Worm (Caenorhabditis elegans) whole organism, L2 larva: ENCODE data around the gene ugt-34.

Source experiments
- F13H6.1 ChIP-seq: sonication (generic microtip); optimal IDR thresholded peaks from 2 replicates; lab custom pipeline; 2016; ENCODE audit warnings: missing genetic modification characterization, missing compliant biosample characterization
- R02D3.7 ChIP-seq: fragments of 150-350 bp; optimal IDR thresholded peaks from 2 replicates; lab custom pipeline; 2014; ENCODE audit warnings: missing biosample characterization, missing genetic modification characterization
- Y55F3AM.14 ChIP-seq: fragments of 200-800 bp; sonication (Bioruptor generic); optimal IDR thresholded peaks from 2 replicates; lab custom pipeline; 2018; ENCODE audit warnings: mild to moderate bottlenecking, missing genetic modification characterization, missing compliant biosample characterization
- aly-2 ChIP-seq: fragments of 150-350 bp; optimal IDR thresholded peaks from 2 replicates; lab custom pipeline; 2014; ENCODE audit warnings: missing biosample characterization, missing genetic modification characterization
- ama-1 ChIP-seq: fragments of 150-350 bp; optimal IDR thresholded peaks from 2 replicates; lab custom pipeline; 2018; ENCODE audit warnings: inconsistent platforms
- ceh-16 ChIP-seq: fragments of 150-350 bp; optimal IDR thresholded peaks from 2 replicates; lab custom pipeline; 2014; ENCODE audit warnings: missing biosample characterization, missing genetic modification characterization
- crh-2 ChIP-seq: sonication (generic microtip); optimal IDR thresholded peaks from 2 replicates; lab custom pipeline; 2017; ENCODE audit warnings: missing biosample characterization, missing genetic modification characterization
- egl-27 ChIP-seq: sonication (generic microtip); optimal IDR thresholded peaks from 3 replicates; lab custom pipeline; 2017; ENCODE audit warnings: missing biosample characterization, missing genetic modification reagents, missing genetic modification characterization
- elt-1 ChIP-seq: fragments of 150-350 bp; optimal IDR thresholded peaks from 2 replicates; lab custom pipeline; 2014; ENCODE audit warnings: missing biosample characterization, missing genetic modification characterization
- elt-3 ChIP-seq: sonication (generic microtip); optimal IDR thresholded peaks from 2 replicates; lab custom pipeline; 2017; ENCODE audit warnings: missing biosample characterization, missing genetic modification characterization
- fos-1 ChIP-seq: fragments of 150-350 bp; optimal IDR thresholded peaks from 2 replicates; lab custom pipeline; 2014; ENCODE audit warnings: missing biosample characterization, missing genetic modification characterization
- gmeb-1 ChIP-seq: fragments of 150-350 bp; optimal IDR thresholded peaks from 2 replicates; lab custom pipeline; 2014; ENCODE audit warnings: missing biosample characterization, missing genetic modification characterization
- lin-13 ChIP-seq: fragments of 150-350 bp; optimal IDR thresholded peaks from 2 replicates; lab custom pipeline; 2014; ENCODE audit warnings: missing biosample characterization, missing genetic modification reagents, missing genetic modification characterization
- lin-39 ChIP-seq: fragments of 150-350 bp; optimal IDR thresholded peaks from 2 replicates; lab custom pipeline; 2014; ENCODE audit warnings: missing biosample characterization, missing genetic modification reagents, missing genetic modification characterization
- mab-5 ChIP-seq: fragments of 150-350 bp; optimal IDR thresholded peaks from 2 replicates; lab custom pipeline; 2014; ENCODE audit warnings: missing biosample characterization, missing genetic modification characterization
- nhr-11 ChIP-seq: fragments of 150-350 bp; optimal IDR thresholded peaks from 2 replicates; lab custom pipeline; 2014; ENCODE audit warnings: missing biosample characterization, missing genetic modification characterization
- nhr-12 ChIP-seq: fragments of 150-350 bp; optimal IDR thresholded peaks from 2 replicates; lab custom pipeline; 2014; ENCODE audit warnings: missing biosample characterization, missing genetic modification characterization
- nhr-129 ChIP-seq: fragments of 150-350 bp; optimal IDR thresholded peaks from 2 replicates; lab custom pipeline; 2014; ENCODE audit warnings: missing biosample characterization, missing genetic modification characterization
- skn-1 ChIP-seq: sonication (generic microtip); optimal IDR thresholded peaks from 2 replicates; lab custom pipeline; 2017; ENCODE audit warnings: missing biosample characterization, missing genetic modification characterization
- unc-39 ChIP-seq: fragments of 150-350 bp; optimal IDR thresholded peaks from 2 replicates; lab custom pipeline; 2014; ENCODE audit warnings: missing biosample characterization, missing genetic modification characterization
- unc-55 ChIP-seq: fragments of 150-350 bp; sonication (generic microtip); optimal IDR thresholded peaks from 3 replicates; lab custom pipeline; 2014; ENCODE audit warnings: missing biosample characterization, missing genetic modification reagents, missing genetic modification characterization
- zag-1 ChIP-seq: fragments of 150-350 bp; optimal IDR thresholded peaks from 2 replicates; lab custom pipeline; 2014; ENCODE audit warnings: missing biosample characterization, missing genetic modification characterization
- ztf-1 ChIP-seq: fragments of 200-800 bp; sonication (Bioruptor generic); conservative IDR thresholded peaks from 2 replicates; pipeline ENCODE4 v1.3.6; 2022; ENCODE audit warnings: missing genetic modification characterization, missing compliant biosample characterization
- ztf-4 ChIP-seq: fragments of 150-350 bp; optimal IDR thresholded peaks from 2 replicates; lab custom pipeline; 2014; ENCODE audit warnings: missing biosample characterization, missing genetic modification characterization

Gene ugt-34

DNA sequence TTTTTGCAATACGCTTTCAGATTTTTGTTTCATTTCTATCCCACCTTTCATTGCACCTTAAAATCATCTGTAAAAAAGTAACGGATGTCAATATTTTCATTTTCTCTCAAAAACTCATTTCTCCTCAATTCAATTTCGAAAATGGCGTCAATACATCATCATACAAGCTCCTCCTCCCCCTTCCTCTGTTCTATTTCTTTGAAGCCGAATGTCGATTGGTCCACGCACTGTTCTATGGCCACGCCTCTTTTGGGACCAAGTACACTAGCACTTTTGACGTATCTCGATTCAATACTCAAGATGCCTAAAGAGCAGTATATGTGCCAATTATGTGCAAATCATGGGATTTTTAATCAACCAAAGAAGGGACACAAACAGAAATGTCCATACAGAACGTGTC, 24.0 kb downstream of the ugt-34 start, which contains the start of gene mab-23:
mab-23 (plus strand) TSS at position 301 of the 400 bp plus-strand sequence.
- TF ChIP-seq elt-3 (tag; lab: Kevin White, UChicago) = no peak
- TF ChIP-seq crh-2 (tag; lab: Kevin White, UChicago) = no peak
- TF ChIP-seq unc-39 (tag; lab: Kevin White, UChicago) = no peak
- no peak for TF ChIP-seq Y55F3AM.14
- TF ChIP-seq nhr-129 (tag; lab: Kevin White, UChicago) = no peak
- TF ChIP-seq lin-39 = no peak
- no peak for TF ChIP-seq ceh-16 (tag; lab: Kevin White, UChicago)
- TF ChIP-seq fos-1 (tag; lab: Kevin White, UChicago) = no peak
- no peak for TF ChIP-seq skn-1 (tag; lab: Kevin White, UChicago)

DNA sequence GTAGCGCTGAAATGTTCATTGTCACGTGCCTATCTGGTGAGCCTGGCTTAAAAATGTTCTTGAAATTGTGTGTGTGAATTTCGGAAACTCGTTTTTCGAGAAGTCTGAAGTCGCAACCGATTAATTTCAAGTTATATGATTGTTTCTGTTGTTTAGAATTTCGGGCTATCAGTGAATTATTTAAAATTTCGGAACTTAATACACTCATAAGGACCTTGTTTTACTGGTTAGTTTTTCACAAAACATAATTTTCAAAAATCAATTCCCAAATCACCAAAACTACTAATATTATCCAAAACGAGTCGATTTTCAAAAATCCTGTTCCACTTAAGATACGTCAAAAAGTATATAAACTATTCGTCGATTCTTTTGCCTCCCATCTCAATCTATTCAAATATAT, 26.3 kb downstream of the ugt-34 start:
- TF ChIP-seq egl-27 (no peak), ztf-1 (GFP tag; lab: Robert Waterston, UW) (no peak), zag-1 (tag; lab: Kevin White, UChicago) (no peak)

DNA sequence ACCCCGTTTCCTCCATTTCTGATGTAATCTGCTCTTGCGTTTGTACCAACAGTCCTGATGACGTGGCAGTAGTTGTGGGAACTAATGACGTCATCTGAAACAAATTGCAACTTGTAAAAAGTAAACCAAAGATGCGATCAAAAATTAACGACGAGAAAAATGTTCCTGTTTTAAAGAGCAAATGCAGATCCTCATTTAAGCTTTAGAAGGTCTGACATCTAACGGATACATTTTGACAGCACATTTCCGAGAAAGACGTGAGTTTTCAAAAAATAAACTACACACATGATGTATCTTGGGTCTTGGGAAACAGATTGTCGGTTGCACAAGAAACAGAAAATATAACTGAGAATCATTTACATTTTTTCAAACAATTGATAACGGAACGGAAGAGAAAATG, 41.3 kb downstream of the ugt-34 start, which contains the start of gene H09F14.1:
H09F14.1 (minus strand) TSS at position 101 of the 400 bp plus-strand sequence.
- TF ChIP-seq F13H6.1 (tag; lab: Kevin White, UChicago) (no peak), unc-55 (GFP tag; lab: Kevin White, UChicago) (no peak), ztf-4 (tag; lab: Kevin White, UChicago) (no peak), mab-5 (no peak), aly-2 (tag; lab: Kevin White, UChicago) (no peak), ztf-1 (GFP tag; lab: Robert Waterston, UW) (no peak), elt-1 (no peak), nhr-12 (no peak), gmeb-1 (no peak), ama-1 (lab: Kevin White, UChicago) (no peak), nhr-11 (tag; lab: Kevin White, UChicago) (no peak), lin-13 (GFP tag; lab: Kevin White, UChicago) (no peak), R02D3.7 (no peak), egl-27 (no peak)
